Worm (Caenorhabditis elegans) whole organism, young adult: ENCODE data around the gene cyp-13A7.
A peak's percentile ranks its signal among the peaks of the same experiment; 100 is the strongest.

Experiments
- B0261.1 ChIP-seq: sonication (generic microtip); optimal IDR thresholded peaks from 2 replicates; lab custom pipeline; 2016; ENCODE audit warnings: mild to moderate bottlenecking, missing genetic modification characterization, moderate library complexity, missing compliant biosample characterization
- B0336.3 ChIP-seq: fragments of 200-800 bp; sonication (Bioruptor generic); IDR thresholded peaks from 2 replicates; pipeline ENCODE4 v1.3.6; 2022; ENCODE audit warnings: missing genetic modification characterization, missing compliant biosample characterization
- C06A6.2 ChIP-seq: fragments of 200-800 bp; sonication (Bioruptor generic); conservative IDR thresholded peaks from 2 replicates; pipeline ENCODE4 v1.3.6; 2022; ENCODE audit warnings: missing genetic modification characterization, missing compliant biosample characterization
- F22D6.2 ChIP-seq: sonication (generic microtip); optimal IDR thresholded peaks from 2 replicates; lab custom pipeline; 2016; ENCODE audit warnings: mild to moderate bottlenecking, missing genetic modification characterization, missing compliant biosample characterization
- F49E8.2 ChIP-seq: sonication (generic microtip); optimal IDR thresholded peaks from 3 replicates; lab custom pipeline; 2017; ENCODE audit warnings: missing genetic modification characterization, mild to moderate bottlenecking, missing compliant biosample characterization, antibody characterized with exemption, moderate library complexity; ENCODE audit not compliant: insufficient read depth
- F57A8.1 ChIP-seq: fragments of 200-800 bp; sonication (Bioruptor generic); optimal IDR thresholded peaks from 2 replicates; lab custom pipeline; 2018; ENCODE audit warnings: mild to moderate bottlenecking, missing genetic modification characterization, moderate library complexity, missing compliant biosample characterization
- T07F8.4 ChIP-seq: sonication (generic microtip); optimal IDR thresholded peaks from 2 replicates; lab custom pipeline; 2016; ENCODE audit warnings: mild to moderate bottlenecking, missing genetic modification characterization, moderate library complexity, missing compliant biosample characterization
- Y67H2A.10 ChIP-seq: fragments of 200-800 bp; sonication (Bioruptor generic); conservative IDR thresholded peaks from 2 replicates; pipeline ENCODE4 v1.3.6; 2022; ENCODE audit warnings: missing genetic modification reagents, missing genetic modification characterization, missing compliant biosample characterization
- Y95B8A.8 ChIP-seq: fragments of 200-800 bp; sonication (Bioruptor generic); IDR thresholded peaks from 2 replicates; pipeline ENCODE4 v1.3.6; 2022; ENCODE audit warnings: missing genetic modification reagents, missing genetic modification characterization, missing compliant biosample characterization
- ZK185.1 ChIP-seq: sonication (generic microtip); optimal IDR thresholded peaks from 2 replicates; lab custom pipeline; 2016; ENCODE audit warnings: mild to moderate bottlenecking, missing genetic modification characterization, missing compliant biosample characterization; ENCODE audit not compliant: poor library complexity, severe bottlenecking
- akir-1 ChIP-seq: fragments of 200-800 bp; sonication (Bioruptor generic); optimal IDR thresholded peaks from 2 replicates; lab custom pipeline; 2018; ENCODE audit warnings: mild to moderate bottlenecking, missing genetic modification characterization, moderate library complexity, missing compliant biosample characterization
- bed-1 ChIP-seq: fragments of 200-800 bp; sonication (Bioruptor generic); IDR thresholded peaks from 2 replicates; pipeline ENCODE4 v1.3.6; 2022; ENCODE audit warnings: missing genetic modification reagents, missing genetic modification characterization, missing compliant biosample characterization
- cebp-2 ChIP-seq: fragments of 200-800 bp; sonication (Bioruptor generic); IDR thresholded peaks from 2 replicates; pipeline ENCODE4 v1.3.6; 2022; ENCODE audit warnings: missing genetic modification characterization, missing compliant biosample characterization
- ceh-79 ChIP-seq: sonication (generic microtip); optimal IDR thresholded peaks from 2 replicates; lab custom pipeline; 2017; ENCODE audit warnings: mild to moderate bottlenecking, missing genetic modification characterization, missing compliant biosample characterization
- die-1 ChIP-seq: sonication (generic microtip); optimal IDR thresholded peaks from 2 replicates; lab custom pipeline; 2016; ENCODE audit warnings: missing genotype, mild to moderate bottlenecking, missing genetic modification characterization, missing compliant biosample characterization
- dpff-1 ChIP-seq: sonication (generic microtip); optimal IDR thresholded peaks from 2 replicates; lab custom pipeline; 2017; ENCODE audit warnings: mild to moderate bottlenecking, missing genetic modification characterization, missing compliant biosample characterization
- dpl-1 ChIP-seq: fragments of 150-350 bp; optimal IDR thresholded peaks from 2 replicates; lab custom pipeline; 2014; ENCODE audit warnings: missing biosample characterization, missing genetic modification reagents, missing genetic modification characterization
- egl-44 ChIP-seq: fragments of 200-800 bp; sonication (Bioruptor generic); IDR thresholded peaks from 2 replicates; pipeline ENCODE4 v1.3.6; 2022; ENCODE audit warnings: missing genetic modification reagents, missing genetic modification characterization, missing compliant biosample characterization
- ekl-4 ChIP-seq: fragments of 200-800 bp; sonication (Bioruptor generic); IDR thresholded peaks from 2 replicates; pipeline ENCODE4 v1.3.6; 2022; ENCODE audit warnings: missing genetic modification reagents, missing genetic modification characterization, missing compliant biosample characterization
- him-1 ChIP-seq: sonication (generic microtip); optimal IDR thresholded peaks from 2 replicates; lab custom pipeline; 2016; ENCODE audit warnings: missing genotype, missing genetic modification reagents, missing genetic modification characterization, missing compliant biosample characterization
- hlh-12 ChIP-seq: sonication (generic microtip); optimal IDR thresholded peaks from 2 replicates; lab custom pipeline; 2016; ENCODE audit warnings: missing genetic modification characterization, missing compliant biosample characterization
- hrde-1 ChIP-seq: sonication (generic microtip); optimal IDR thresholded peaks from 2 replicates; lab custom pipeline; 2016; ENCODE audit warnings: missing genetic modification characterization, mild to moderate bottlenecking, missing compliant biosample characterization, moderate library complexity, missing genotype, missing genetic modification reagents, borderline replicate concordance
- lag-1 ChIP-seq: fragments of 200-800 bp; sonication (Bioruptor generic); IDR thresholded peaks from 2 replicates; pipeline ENCODE4 v1.3.6; 2022; ENCODE audit warnings: missing genetic modification reagents, missing genetic modification characterization, missing compliant biosample characterization
- let-526 ChIP-seq: fragments of 200-800 bp; sonication (Bioruptor generic); IDR thresholded peaks from 2 replicates; pipeline ENCODE4 v1.3.6; 2022; ENCODE audit warnings: missing genetic modification reagents, missing genetic modification characterization, missing compliant biosample characterization
- lin-40 ChIP-seq: sonication (generic microtip); optimal IDR thresholded peaks from 2 replicates; lab custom pipeline; 2016; ENCODE audit warnings: missing genetic modification characterization, mild to moderate bottlenecking, missing compliant biosample characterization, missing genotype, missing genetic modification reagents
- lsl-1 ChIP-seq: fragments of 200-800 bp; sonication (Bioruptor generic); optimal IDR thresholded peaks from 2 replicates; lab custom pipeline; 2018; ENCODE audit warnings: mild to moderate bottlenecking, missing genetic modification characterization, moderate library complexity, missing compliant biosample characterization
- lsy-27 ChIP-seq: sonication (generic microtip); optimal IDR thresholded peaks from 2 replicates; lab custom pipeline; 2017; ENCODE audit warnings: missing genetic modification characterization, mild to moderate bottlenecking, missing compliant biosample characterization, antibody characterized with exemption, missing genotype, borderline replicate concordance; ENCODE audit not compliant: insufficient read depth
- madf-3 ChIP-seq: fragments of 200-800 bp; sonication (Bioruptor generic); IDR thresholded peaks from 2 replicates; pipeline ENCODE4 v1.3.6; 2022; ENCODE audit warnings: missing genetic modification reagents, missing genetic modification characterization, missing compliant biosample characterization
- madf-8 ChIP-seq: fragments of 200-800 bp; sonication (Bioruptor generic); conservative IDR thresholded peaks from 2 replicates; pipeline ENCODE4 v1.3.6; 2022; ENCODE audit warnings: missing genetic modification reagents, missing genetic modification characterization, missing compliant biosample characterization
- mcd-1 ChIP-seq: fragments of 200-800 bp; sonication (Bioruptor generic); IDR thresholded peaks from 2 replicates; pipeline ENCODE4 v1.3.6; 2022; ENCODE audit warnings: missing genetic modification reagents, missing genetic modification characterization, missing compliant biosample characterization
- nfya-2 ChIP-seq: fragments of 200-800 bp; sonication (Bioruptor generic); IDR thresholded peaks from 2 replicates; pipeline ENCODE4 v1.3.6; 2022; ENCODE audit warnings: missing genetic modification reagents, missing genetic modification characterization, missing compliant biosample characterization
- nhr-120 ChIP-seq: fragments of 200-800 bp; sonication (Bioruptor generic); IDR thresholded peaks from 2 replicates; pipeline ENCODE4 v1.3.6; 2022; ENCODE audit warnings: missing genetic modification characterization, missing compliant biosample characterization
- repo-1 ChIP-seq: sonication (generic microtip); optimal IDR thresholded peaks from 2 replicates; lab custom pipeline; 2017; ENCODE audit warnings: mild to moderate bottlenecking, missing genetic modification characterization, missing compliant biosample characterization
- rpc-1 ChIP-seq, 2 experiments: fragments of 150-350 bp in 1 of 2; sonication (generic microtip) in 1 of 2; optimal IDR thresholded peaks; 2 replicates each; lab custom pipeline; 2014 to 2018; ENCODE audit warnings: missing biosample characterization in 1 of 2, missing genetic modification characterization in 1 of 2, missing genetic modification reagents in 1 of 2, missing genotype in 1 of 2
- snpc-1.1 ChIP-seq: sonication (generic microtip); optimal IDR thresholded peaks from 2 replicates; lab custom pipeline; 2017; ENCODE audit warnings: missing genetic modification characterization, mild to moderate bottlenecking, missing compliant biosample characterization, antibody characterized with exemption, moderate library complexity, missing genotype, missing genetic modification reagents; ENCODE audit not compliant: insufficient read depth
- snpc-1.3 ChIP-seq: sonication (generic microtip); optimal IDR thresholded peaks from 2 replicates; lab custom pipeline; 2017; ENCODE audit warnings: missing genetic modification characterization, mild to moderate bottlenecking, missing compliant biosample characterization, antibody characterized with exemption, moderate library complexity, missing genotype, missing genetic modification reagents; ENCODE audit not compliant: insufficient read depth
- sptf-2 ChIP-seq: fragments of 200-800 bp; sonication (Bioruptor generic); optimal IDR thresholded peaks from 2 replicates; lab custom pipeline; 2018; ENCODE audit warnings: mild to moderate bottlenecking, missing genetic modification characterization, missing compliant biosample characterization
- tbp1 ChIP-seq: fragments of 200-800 bp; sonication (Bioruptor generic); optimal IDR thresholded peaks from 2 replicates; lab custom pipeline; 2018; ENCODE audit warnings: mild to moderate bottlenecking, missing genetic modification characterization, missing compliant biosample characterization
- xnd-1 ChIP-seq: sonication (generic microtip); optimal IDR thresholded peaks from 2 replicates; lab custom pipeline; 2016; ENCODE audit warnings: missing genotype, missing genetic modification reagents, missing genetic modification characterization, missing compliant biosample characterization
- zim-3 ChIP-seq: sonication (generic microtip); optimal IDR thresholded peaks from 2 replicates; lab custom pipeline; 2017; ENCODE audit warnings: mild to moderate bottlenecking, missing genetic modification characterization, moderate library complexity, missing compliant biosample characterization
- ztf-25 ChIP-seq: fragments of 200-800 bp; sonication (Bioruptor generic); IDR thresholded peaks from 2 replicates; pipeline ENCODE4 v1.3.6; 2022; ENCODE audit warnings: missing genetic modification reagents, missing genetic modification characterization, missing compliant biosample characterization
- ztf-6 ChIP-seq: fragments of 200-800 bp; sonication (Bioruptor generic); IDR thresholded peaks from 2 replicates; pipeline ENCODE4 v1.3.6; 2022; ENCODE audit warnings: missing genetic modification reagents, missing genetic modification characterization, missing compliant biosample characterization

The cyp-13A7 gene

ce11 chrII:9774653-9775052 is 28.8 kb upstream of the cyp-13A7 start (continued):
- TF ChIP-seq him-1 (tag; lab: Kevin White, UChicago): peak; percentile 90
- no peak for TF ChIP-seq lag-1
- peak; percentile 58; the same call in 1 of the 2 replicates for TF ChIP-seq Y95B8A.8
- no peak for TF ChIP-seq lsy-27 (tag; lab: Kevin White, UChicago)
- TF ChIP-seq B0336.3: 0 out of 2 replicates have a peak, but pooled peaks have one; percentile 57
- TF ChIP-seq ztf-6 (GFP tag; lab: Robert Waterston, UW): no peak
- TF ChIP-seq mcd-1 (GFP tag; lab: Robert Waterston, UW): peak; percentile 64; the same call in 1 of the 2 replicates
- TF ChIP-seq let-526 (GFP tag; lab: Robert Waterston, UW): no peak
- TF ChIP-seq F22D6.2 (tag; lab: Kevin White, UChicago): no peak
- peak; percentile 97 for TF ChIP-seq tbp1 (GFP tag; lab: Kevin White, UChicago)
- peak; percentile 15 for TF ChIP-seq xnd-1 (tag; lab: Kevin White, UChicago)
- peak; percentile 10 for TF ChIP-seq akir-1 (GFP tag; lab: Kevin White, UChicago)
- no peak for TF ChIP-seq F57A8.1 (GFP tag; lab: Kevin White, UChicago)
- no peak for TF ChIP-seq Y67H2A.10 (GFP tag; lab: Robert Waterston, UW)
- TF ChIP-seq dpl-1 (GFP tag; lab: Kevin White, UChicago): no peak
- TF ChIP-seq madf-8: no peak
- peak; percentile 71 for TF ChIP-seq die-1 (tag; lab: Kevin White, UChicago)
- peak; percentile 76; the same call in 1 of the 2 replicates for TF ChIP-seq ztf-25
- peak; percentile 69 for TF ChIP-seq snpc-1.1 (tag; lab: Kevin White, UChicago)
- peak; percentile 74; the same call in 1 of the 2 replicates for TF ChIP-seq cebp-2 (GFP tag; lab: Robert Waterston, UW)
- no peak for TF ChIP-seq sptf-2 (GFP tag; lab: Kevin White, UChicago)
- no peak for TF ChIP-seq ceh-79 (tag; lab: Kevin White, UChicago)
- TF ChIP-seq bed-1: peak; percentile 80; the same call in 1 of the 2 replicates
- TF ChIP-seq egl-44: peak; percentile 86
- no peak for TF ChIP-seq nhr-120 (GFP tag; lab: Robert Waterston, UW)
- peak; percentile 42 for TF ChIP-seq lsl-1 (GFP tag; lab: Kevin White, UChicago)
- peak; percentile 20 for TF ChIP-seq F49E8.2 (tag; lab: Kevin White, UChicago)
- TF ChIP-seq repo-1: peak; percentile 78
- TF ChIP-seq rpc-1 (optimal IDR thresholded peaks at IDR 0.05; lab: Kevin White, UChicago): peak; percentile 95
- TF ChIP-seq rpc-1 (tag; optimal IDR thresholded peaks at IDR 0.05; lab: Kevin White, UChicago): peak; percentile 91
- peak; percentile 88 for TF ChIP-seq ZK185.1 (tag; lab: Kevin White, UChicago)

ce11 chrII:9775790-9776189 is 27.6 kb upstream of the cyp-13A7 start, which contains the start of gene T10B9.9:
Gene T10B9.9, minus strand, starts transcription at chrII:9775890.
- TF ChIP-seq hlh-12 (tag; lab: Kevin White, UChicago): no peak
- TF ChIP-seq F22D6.2 (tag; lab: Kevin White, UChicago): no peak
- no peak for TF ChIP-seq dpff-1
- no peak for TF ChIP-seq zim-3 (tag; lab: Kevin White, UChicago)
- TF ChIP-seq snpc-1.3 (tag; lab: Kevin White, UChicago): no peak
- TF ChIP-seq rpc-1 (optimal IDR thresholded peaks at IDR 0.05; lab: Kevin White, UChicago): no peak
- no peak for TF ChIP-seq rpc-1 (tag; optimal IDR thresholded peaks at IDR 0.05; lab: Kevin White, UChicago)
- TF ChIP-seq F57A8.1 (GFP tag; lab: Kevin White, UChicago): no peak
- TF ChIP-seq C06A6.2 (GFP tag; lab: Robert Waterston, UW): no peak
- TF ChIP-seq T07F8.4 (tag; lab: Kevin White, UChicago): no peak
- no peak for TF ChIP-seq ekl-4 (GFP tag; lab: Robert Waterston, UW)
- no peak for TF ChIP-seq hrde-1 (tag; lab: Kevin White, UChicago)
- TF ChIP-seq lin-40 (tag; lab: Kevin White, UChicago): no peak
- TF ChIP-seq B0261.1: no peak
- no peak for TF ChIP-seq nfya-2 (GFP tag; lab: Robert Waterston, UW)
- TF ChIP-seq madf-3 (GFP tag; lab: Robert Waterston, UW): no peak
- TF ChIP-seq madf-8: no peak
